Worm (Caenorhabditis elegans) whole organism, midembryonic: ENCODE measurements around the gene sad-1.

Experiments
- T22C8.4 ChIP-seq: fragments of 200-800 bp; sonication (Bioruptor generic); IDR thresholded peaks from 2 replicates; pipeline ENCODE4 v1.3.6; 2022; ENCODE audit warnings: missing genetic modification characterization, missing compliant biosample characterization
- cog-1 ChIP-seq: sonication (generic microtip); optimal IDR thresholded peaks from 2 replicates; lab custom pipeline; 2016; ENCODE audit warnings: missing genetic modification characterization, missing compliant biosample characterization
- flt-1 ChIP-seq: fragments of 200-800 bp; sonication (Bioruptor generic); IDR thresholded peaks from 2 replicates; pipeline ENCODE4 v1.3.6; 2022; ENCODE audit warnings: missing genetic modification characterization, missing compliant biosample characterization
- klf-2 ChIP-seq: fragments of 200-800 bp; sonication (Bioruptor generic); conservative IDR thresholded peaks from 2 replicates; pipeline ENCODE4 v1.3.6; 2022; ENCODE audit warnings: missing genetic modification reagents, missing genetic modification characterization, missing compliant biosample characterization
- med-1 ChIP-seq: sonication (generic microtip); optimal IDR thresholded peaks from 2 replicates; lab custom pipeline; 2017; ENCODE audit warnings: missing genetic modification characterization, mild to moderate bottlenecking, missing compliant biosample characterization, antibody characterized with exemption, missing genetic modification reagents; ENCODE audit not compliant: insufficient read depth
- ref-1 ChIP-seq: fragments of 200-800 bp; sonication (Bioruptor generic); conservative IDR thresholded peaks from 2 replicates; pipeline ENCODE4 v1.3.6; 2022; ENCODE audit warnings: missing genetic modification reagents, missing genetic modification characterization, missing compliant biosample characterization
- tab-1 ChIP-seq: fragments of 200-800 bp; sonication (Bioruptor generic); IDR thresholded peaks from 2 replicates; pipeline ENCODE4 v1.3.6; 2022; ENCODE audit warnings: missing genetic modification characterization, missing compliant biosample characterization
- ztf-23 ChIP-seq: fragments of 200-800 bp; sonication (Bioruptor generic); IDR thresholded peaks from 2 replicates; pipeline ENCODE4 v1.3.6; 2022; ENCODE audit warnings: missing genetic modification reagents, missing genetic modification characterization, missing compliant biosample characterization
- ztf-29 ChIP-seq: fragments of 200-800 bp; sonication (Bioruptor generic); IDR thresholded peaks from 2 replicates; pipeline ENCODE4 v1.3.6; 2022; ENCODE audit warnings: missing genetic modification reagents, missing genetic modification characterization, missing compliant biosample characterization

The sad-1 gene

DNA sequence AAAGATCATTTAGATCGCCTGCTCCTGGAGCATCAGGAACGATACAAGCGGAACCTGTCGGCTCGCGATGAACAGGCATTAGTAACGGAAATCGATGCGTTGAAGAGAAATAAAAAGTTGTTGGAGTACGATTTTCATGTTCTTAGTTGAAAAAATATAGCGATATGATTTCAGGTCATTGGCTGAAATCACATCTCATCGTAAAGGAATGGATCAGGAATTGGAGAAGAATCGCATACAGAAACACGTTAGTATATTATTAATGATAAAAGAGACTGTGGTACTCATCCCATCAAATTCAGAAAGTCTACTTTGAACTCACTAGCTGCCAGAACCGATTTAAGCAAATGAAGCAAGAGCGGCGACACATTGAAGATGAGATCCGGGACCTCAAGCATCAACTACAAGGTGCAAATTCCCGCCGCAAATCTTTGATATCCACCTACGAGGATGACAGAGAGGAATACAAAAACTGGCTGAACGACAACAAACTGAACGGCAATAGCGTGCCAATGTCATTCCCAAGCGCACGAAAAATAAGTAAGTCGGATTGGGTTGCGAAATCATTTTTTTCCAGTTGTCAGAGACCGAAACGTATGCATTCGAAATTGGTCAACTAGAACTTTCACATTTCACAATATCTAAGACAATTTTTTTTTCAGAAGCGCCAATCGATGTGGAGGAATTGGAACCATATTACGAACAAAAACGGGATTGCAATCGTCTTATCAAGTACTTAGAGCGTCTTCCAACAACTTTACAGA is 29.7 kb upstream of the sad-1 start:
- TF ChIP-seq tab-1 (GFP tag; lab: Robert Waterston, UW) (no peak), ztf-29 (GFP tag; lab: Robert Waterston, UW) (no peak), ref-1 (GFP tag; lab: Robert Waterston, UW) (no peak), ztf-23 (no peak), klf-2 (no peak), flt-1 (GFP tag; lab: Robert Waterston, UW) (no peak)

ce11 chrX:13528630-13529138 is 28.2 kb upstream of the sad-1 start, which contains the start of gene F18H3.4:
Gene F18H3.4, plus strand, starts transcription at chrX:13529088.
- TF ChIP-seq flt-1 (GFP tag; lab: Robert Waterston, UW), result no peak
- TF ChIP-seq klf-2, result no peak
- TF ChIP-seq ref-1 (GFP tag; lab: Robert Waterston, UW), result no peak
- no peak for TF ChIP-seq tab-1 (GFP tag; lab: Robert Waterston, UW)
- no peak for TF ChIP-seq ztf-29 (GFP tag; lab: Robert Waterston, UW)
- TF ChIP-seq cog-1, result no peak
- no peak for TF ChIP-seq med-1 (GFP tag; lab: Kevin White, UChicago)
- TF ChIP-seq T22C8.4 (GFP tag; lab: Robert Waterston, UW), result no peak
- TF ChIP-seq ztf-23, result no peak

DNA sequence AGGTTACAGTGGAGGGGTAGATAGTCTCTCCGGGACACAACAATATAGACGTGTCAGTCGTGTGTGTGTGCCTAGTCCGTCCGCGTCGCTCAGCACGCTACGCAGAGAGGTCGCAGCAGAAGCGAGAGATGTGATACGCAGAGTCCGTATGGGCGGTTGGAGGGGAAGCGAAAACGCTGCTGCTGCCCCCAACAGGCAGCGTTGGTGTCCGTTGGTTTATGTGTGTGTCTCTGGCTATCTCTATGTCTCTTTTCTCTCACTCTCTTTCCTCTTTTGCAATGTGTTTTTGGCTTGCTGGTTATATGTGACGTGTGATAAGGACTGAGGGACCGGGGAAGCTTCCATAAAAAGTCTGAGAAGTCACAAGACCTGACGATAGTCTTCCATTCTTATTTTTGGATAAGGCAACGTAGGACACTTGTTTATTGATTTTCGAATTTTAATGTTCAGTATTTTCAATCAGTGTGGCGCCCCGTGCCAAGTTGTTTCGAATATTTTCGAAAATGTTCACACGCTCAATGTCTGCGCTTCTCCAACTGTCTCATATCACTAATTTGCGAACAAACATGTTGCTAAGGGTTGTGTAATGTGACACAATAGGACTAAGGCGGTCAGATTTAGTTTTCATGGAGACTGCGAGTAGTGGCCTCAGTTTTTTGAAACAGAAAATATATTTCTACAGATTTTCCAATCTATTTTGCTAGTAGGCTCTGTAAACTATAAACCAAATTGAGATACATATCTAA is 27.1 kb upstream of the sad-1 start, which contains the start of gene pab-2:
TSS of gene pab-2 (minus strand) at position 69 of the 746 bp plus-strand sequence.
- TF ChIP-seq flt-1 (GFP tag; lab: Robert Waterston, UW) (0 out of 2 replicates have a peak, but pooled peaks have one; percentile 39), ztf-23 (peak; percentile 72), tab-1 (GFP tag; lab: Robert Waterston, UW) (no peak), cog-1 (peak; percentile 69), ztf-29 (GFP tag; lab: Robert Waterston, UW) (peak; percentile 73)

DNA sequence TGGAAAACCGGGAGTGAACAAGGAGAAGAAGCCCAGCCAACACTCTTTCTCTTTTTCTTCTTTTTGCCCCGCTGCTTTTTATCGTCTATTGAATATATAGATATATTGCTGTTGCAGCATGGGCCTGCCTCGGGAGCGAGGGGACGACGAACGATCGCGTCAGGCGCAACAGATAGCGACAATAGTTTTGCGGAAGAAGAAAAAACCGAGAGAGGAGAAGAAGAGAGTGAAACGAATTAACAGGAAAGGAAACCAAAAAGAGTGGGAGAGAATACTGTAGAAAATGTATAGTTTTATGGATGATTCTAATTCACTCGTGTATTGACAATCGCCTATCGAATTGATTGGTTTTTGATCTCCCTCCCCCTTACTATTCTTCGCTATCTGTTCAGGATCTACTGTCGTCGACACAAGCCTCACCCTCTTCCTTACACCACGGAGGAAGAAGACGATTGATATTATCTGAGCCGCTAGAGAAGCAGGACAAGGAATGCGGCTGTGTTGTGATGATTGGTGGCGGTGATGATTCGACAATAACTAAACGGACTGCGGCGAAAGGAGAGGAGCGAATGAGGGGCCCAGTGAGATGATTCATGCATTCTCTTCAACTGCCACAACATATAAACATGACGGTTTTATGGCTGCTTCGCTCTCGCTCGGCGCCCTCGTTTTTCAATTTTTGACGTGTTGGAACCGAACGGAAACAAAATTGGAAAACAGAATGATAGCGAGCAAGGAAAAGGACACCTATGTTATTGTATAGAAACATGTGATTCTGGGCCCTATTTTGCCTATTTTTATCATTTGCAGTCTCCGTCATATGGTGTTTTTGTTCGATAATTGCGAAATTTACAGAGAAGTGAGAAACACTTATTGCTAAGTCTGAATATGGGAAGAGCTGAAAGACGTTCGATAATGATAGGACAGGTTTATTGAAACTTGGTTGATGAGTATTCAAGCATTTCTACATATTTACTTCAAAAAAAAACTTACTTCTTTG is 26.1 kb upstream of the sad-1 start:
- TF ChIP-seq ref-1 (GFP tag; lab: Robert Waterston, UW) (no peak), ztf-29 (GFP tag; lab: Robert Waterston, UW) (0 out of 2 replicates have a peak, but pooled peaks have one; percentile 45), ztf-23 (0 out of 2 replicates have a peak, but pooled peaks have one; percentile 20)

- TF ChIP-seq med-1 (GFP tag; lab: Kevin White, UChicago) (no peak), klf-2 (no peak), flt-1 (GFP tag; lab: Robert Waterston, UW) (no peak), tab-1 (GFP tag; lab: Robert Waterston, UW) (no peak), cog-1 (no peak), T22C8.4 (GFP tag; lab: Robert Waterston, UW) (no peak), ztf-23 (no peak), ztf-29 (GFP tag; lab: Robert Waterston, UW) (no peak), ref-1 (GFP tag; lab: Robert Waterston, UW) (no peak)
Observed at ce11 chrX:13525094-13525493, 24.6 kb upstream of the sad-1 start.

DNA sequence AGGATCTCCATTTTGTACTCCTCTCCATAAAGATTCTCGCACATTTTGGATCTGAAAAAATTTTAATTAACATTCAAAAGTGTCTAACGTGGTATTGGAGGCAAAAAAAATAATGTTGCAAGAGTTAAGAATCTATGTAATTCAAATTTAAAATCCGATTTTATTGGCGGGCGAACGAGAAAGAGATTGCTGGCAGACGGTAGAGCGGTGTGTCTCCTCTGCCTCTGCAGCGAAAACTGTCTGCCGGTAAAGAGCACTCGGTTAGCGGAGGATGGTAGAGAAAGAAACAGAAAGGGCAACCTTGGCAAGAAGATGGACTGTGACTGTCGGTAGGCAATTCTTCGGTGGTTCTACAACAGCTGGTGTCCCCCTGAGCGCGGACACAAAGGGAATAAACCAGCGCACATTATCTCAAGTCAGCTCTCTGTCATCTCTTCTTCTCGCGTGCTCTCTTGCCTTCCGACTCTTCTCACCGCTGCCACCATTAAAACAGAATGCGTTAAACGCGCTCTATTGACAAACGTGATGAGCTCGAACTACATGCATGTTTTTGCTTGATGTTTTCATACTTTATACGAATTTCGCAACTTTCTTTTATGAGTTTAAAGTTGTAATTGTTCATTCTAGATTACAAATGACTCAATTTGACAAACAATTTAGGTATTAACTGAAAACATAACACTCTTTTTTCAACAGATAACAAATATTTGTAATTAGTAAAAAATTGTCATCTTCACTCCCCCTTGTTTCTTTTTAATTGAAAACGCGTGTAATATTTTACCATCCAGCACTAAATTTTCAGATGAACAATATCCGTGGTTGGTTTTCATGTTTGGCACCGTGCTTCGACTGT is 18.6 kb upstream of the sad-1 start, which contains the start of the genes cdk-4 and F18H3.1:
TSS of gene cdk-4 (minus strand) at position 51 of the 853 bp plus-strand sequence.
TSS of gene F18H3.1 (plus strand) at position 803 of the 853 bp plus-strand sequence.
- TF ChIP-seq cog-1 (peak; percentile 64), flt-1 (GFP tag; lab: Robert Waterston, UW) (peak; percentile 70; the same call in 1 of the 2 replicates), T22C8.4 (GFP tag; lab: Robert Waterston, UW) (no peak)

DNA sequence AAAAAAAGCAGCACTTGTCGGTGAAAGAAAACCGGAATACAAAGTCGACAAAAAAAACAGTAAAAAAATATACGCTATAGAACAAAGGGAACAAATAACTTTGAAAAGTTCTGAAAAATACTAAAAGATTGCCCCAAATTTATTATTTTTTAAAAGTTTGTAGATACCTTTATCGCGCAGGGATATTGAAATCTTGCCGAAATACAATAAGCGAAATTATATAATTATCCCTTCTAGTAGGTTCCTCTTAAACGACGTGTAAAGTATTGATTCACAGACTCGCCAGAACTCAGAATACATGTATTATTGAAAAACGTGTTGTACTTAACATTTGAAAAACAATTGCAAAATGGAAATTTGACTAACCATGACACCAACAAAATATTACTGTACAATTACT is 13.9 kb upstream of the sad-1 start:
- TF ChIP-seq T22C8.4 (GFP tag; lab: Robert Waterston, UW) (peak; percentile 78), tab-1 (GFP tag; lab: Robert Waterston, UW) (no peak), klf-2 (no peak), med-1 (GFP tag; lab: Kevin White, UChicago) (no peak), cog-1 (peak; percentile 59)

DNA sequence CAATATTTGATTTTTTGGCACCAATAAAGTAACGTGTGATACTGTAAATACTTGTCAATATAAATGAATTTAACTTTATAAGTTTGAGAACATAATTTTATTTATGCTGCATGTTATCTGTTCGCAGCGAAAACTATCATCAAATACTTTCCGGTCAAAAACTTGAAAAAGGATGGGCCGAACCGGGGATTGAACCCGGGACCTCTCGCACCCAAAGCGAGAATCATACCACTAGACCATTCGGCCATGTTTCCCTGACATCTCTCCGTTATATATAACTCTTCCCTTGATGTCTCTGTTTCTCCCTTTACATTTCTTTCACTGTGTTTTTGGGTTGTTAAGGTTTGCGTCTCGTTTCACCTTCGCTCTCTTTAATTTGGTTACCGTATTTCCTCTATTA is 11.3 kb upstream of the sad-1 start:
- TF ChIP-seq ztf-23, result peak; percentile 91
- peak; percentile 89 for TF ChIP-seq ztf-29 (GFP tag; lab: Robert Waterston, UW)
- peak; percentile 92 for TF ChIP-seq tab-1 (GFP tag; lab: Robert Waterston, UW)
- peak; percentile 89 for TF ChIP-seq T22C8.4 (GFP tag; lab: Robert Waterston, UW)
- TF ChIP-seq flt-1 (GFP tag; lab: Robert Waterston, UW), result peak; percentile 93
- TF ChIP-seq klf-2, result peak; percentile 77
- peak; percentile 67 for TF ChIP-seq ref-1 (GFP tag; lab: Robert Waterston, UW)
- TF ChIP-seq cog-1, result peak; percentile 70
- TF ChIP-seq med-1 (GFP tag; lab: Kevin White, UChicago), result peak; percentile 55
